Worm (Caenorhabditis elegans) whole organism, mixed stage, embryonic: ENCODE results near the gene hcp-1.

Experiments used
- bed-3 ChIP-seq: fragments of 200-800 bp; sonication (Bioruptor generic); optimal IDR thresholded peaks from 3 replicates; lab custom pipeline; 2018; ENCODE audit warnings: mild to moderate bottlenecking, missing genetic modification characterization, moderate library complexity, missing compliant biosample characterization
- blmp-1 ChIP-seq: fragments of 150-350 bp; optimal IDR thresholded peaks from 2 replicates; lab custom pipeline; 2014; ENCODE audit warnings: missing biosample characterization, missing genetic modification characterization
- ceh-39 ChIP-seq: fragments of 150-350 bp; optimal IDR thresholded peaks from 2 replicates; lab custom pipeline; 2014; ENCODE audit warnings: missing biosample characterization, missing genetic modification characterization
- ceh-43 ChIP-seq: fragments of 200-800 bp; sonication (Bioruptor generic); optimal IDR thresholded peaks from 2 replicates; lab custom pipeline; 2018; ENCODE audit warnings: mild to moderate bottlenecking, missing genetic modification characterization, moderate library complexity, missing compliant biosample characterization
- ces-1 ChIP-seq: fragments of 150-350 bp; optimal IDR thresholded peaks from 2 replicates; lab custom pipeline; 2014; ENCODE audit warnings: missing biosample characterization, missing genetic modification reagents, missing genetic modification characterization
- cnd-1 ChIP-seq: fragments of 200-800 bp; sonication (Bioruptor generic); optimal IDR thresholded peaks from 2 replicates; lab custom pipeline; 2018; ENCODE audit warnings: mild to moderate bottlenecking, missing genetic modification characterization, missing compliant biosample characterization
- drap-1 ChIP-seq: fragments of 200-800 bp; sonication (Bioruptor generic); optimal IDR thresholded peaks from 3 replicates; lab custom pipeline; 2018; ENCODE audit warnings: mild to moderate bottlenecking, missing genetic modification characterization, missing compliant biosample characterization
- elt-1 ChIP-seq: sonication (generic microtip); optimal IDR thresholded peaks from 2 replicates; lab custom pipeline; 2017; ENCODE audit warnings: missing genetic modification characterization, mild to moderate bottlenecking, missing compliant biosample characterization, antibody characterized with exemption, moderate library complexity, borderline replicate concordance; ENCODE audit not compliant: insufficient read depth
- ham-2 ChIP-seq: fragments of 200-800 bp; sonication (Bioruptor generic); optimal IDR thresholded peaks from 2 replicates; lab custom pipeline; 2018; ENCODE audit warnings: mild to moderate bottlenecking, missing genetic modification characterization, missing compliant biosample characterization
- lin-13 ChIP-seq: fragments of 150-350 bp; optimal IDR thresholded peaks from 2 replicates; lab custom pipeline; 2014; ENCODE audit warnings: missing biosample characterization, missing genetic modification characterization
- lin-32 ChIP-seq: fragments of 200-800 bp; sonication (Bioruptor generic); optimal IDR thresholded peaks from 2 replicates; lab custom pipeline; 2018; ENCODE audit warnings: mild to moderate bottlenecking, missing genetic modification characterization, missing compliant biosample characterization
- lsy-2 ChIP-seq: fragments of 150-350 bp; optimal IDR thresholded peaks from 2 replicates; lab custom pipeline; 2014; ENCODE audit warnings: missing biosample characterization, missing genetic modification characterization
- mab-5 ChIP-seq: fragments of 150-350 bp; optimal IDR thresholded peaks from 2 replicates; lab custom pipeline; 2014; ENCODE audit warnings: missing biosample characterization, missing genetic modification characterization
- mls-2 ChIP-seq: sonication (generic microtip); optimal IDR thresholded peaks from 2 replicates; lab custom pipeline; 2016; ENCODE audit warnings: mild to moderate bottlenecking, missing genetic modification characterization, moderate library complexity, missing compliant biosample characterization
- nhr-237 ChIP-seq: fragments of 150-350 bp; optimal IDR thresholded peaks from 2 replicates; lab custom pipeline; 2014; ENCODE audit warnings: missing biosample characterization, missing genetic modification characterization
- pha-4 ChIP-seq: fragments of 150-350 bp; optimal IDR thresholded peaks from 2 replicates; lab custom pipeline; 2018; ENCODE audit warnings: missing biosample characterization, missing genetic modification reagents, missing genetic modification characterization
- sem-2 ChIP-seq: fragments of 200-800 bp; sonication (Bioruptor generic); optimal IDR thresholded peaks from 2 replicates; lab custom pipeline; 2018; ENCODE audit warnings: mild to moderate bottlenecking, missing genetic modification characterization, missing compliant biosample characterization
- snpc-4 ChIP-seq: fragments of 150-350 bp; optimal IDR thresholded peaks from 2 replicates; lab custom pipeline; 2014; ENCODE audit warnings: missing biosample characterization, missing genetic modification characterization
- sptf-1 ChIP-seq: sonication (generic microtip); optimal IDR thresholded peaks from 2 replicates; lab custom pipeline; 2017; ENCODE audit warnings: mild to moderate bottlenecking, missing genetic modification characterization, moderate library complexity, missing compliant biosample characterization
- tbx-8 ChIP-seq: fragments of 200-800 bp; sonication (Bioruptor generic); optimal IDR thresholded peaks from 2 replicates; lab custom pipeline; 2018; ENCODE audit warnings: mild to moderate bottlenecking, missing genetic modification characterization, moderate library complexity, missing compliant biosample characterization
- unc-39 ChIP-seq: fragments of 150-350 bp; optimal IDR thresholded peaks from 2 replicates; lab custom pipeline; 2014; ENCODE audit warnings: missing biosample characterization, missing genetic modification characterization
- unc-62 ChIP-seq: fragments of 150-350 bp; optimal IDR thresholded peaks from 2 replicates; lab custom pipeline; 2014; ENCODE audit warnings: missing biosample characterization, missing genetic modification reagents, missing genetic modification characterization
- ztf-11 ChIP-seq: fragments of 150-350 bp; optimal IDR thresholded peaks from 2 replicates; lab custom pipeline; 2014; ENCODE audit warnings: missing biosample characterization, missing genetic modification characterization

hcp-1 gene

DNA sequence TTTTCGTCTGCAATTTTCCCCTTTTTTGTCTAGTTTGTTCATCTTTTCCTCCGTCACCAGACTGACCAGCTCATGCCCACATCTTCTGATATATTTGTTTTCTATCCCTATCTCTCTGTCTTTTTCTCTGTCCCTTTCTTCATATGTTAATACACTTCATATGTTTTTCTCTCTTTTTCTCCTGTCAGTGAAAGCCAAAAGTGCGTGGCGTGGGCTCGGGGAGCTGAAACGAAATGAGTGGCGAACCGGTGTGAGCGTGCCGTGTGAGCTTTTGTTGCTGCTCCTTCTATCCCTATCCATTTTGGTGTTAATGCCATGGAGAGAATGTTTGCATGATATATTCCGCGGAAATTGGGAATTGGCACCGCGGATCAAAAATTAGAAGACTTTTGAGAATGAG is 37.9 kb downstream of the hcp-1 start:
- TF ChIP-seq mab-5 (tag; lab: Kevin White, UChicago) (no peak), pha-4 (no peak), elt-1 (tag; lab: Kevin White, UChicago) (no peak), lsy-2 (tag; lab: Kevin White, UChicago) (no peak), unc-39 (no peak), sptf-1 (tag; lab: Kevin White, UChicago) (no peak), ceh-43 (GFP tag; lab: Kevin White, UChicago) (no peak), tbx-8 (GFP tag; lab: Kevin White, UChicago) (no peak), bed-3 (GFP tag; lab: Kevin White, UChicago) (no peak), lin-32 (GFP tag; lab: Kevin White, UChicago) (no peak)

DNA sequence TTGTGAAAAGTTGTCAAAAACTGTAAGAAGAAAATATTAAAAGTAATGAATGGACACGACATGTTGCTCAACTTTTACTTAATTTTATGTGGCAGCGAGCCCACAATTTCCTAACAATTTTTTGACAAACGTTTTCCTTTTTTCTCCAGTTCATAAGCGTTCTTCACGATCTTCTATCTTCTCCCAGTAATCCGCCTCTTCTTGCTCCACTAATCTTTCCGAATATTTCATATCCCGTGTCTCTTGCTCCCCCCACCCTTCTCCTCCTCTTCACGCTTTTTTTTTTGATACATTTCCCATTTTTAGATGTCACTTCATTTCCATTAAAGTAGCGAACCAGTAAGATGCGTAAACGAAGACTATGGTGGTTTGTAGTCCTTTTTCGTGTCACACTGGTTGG is 38.9 kb downstream of the hcp-1 start, which contains the start of gene scd-2:
scd-2 (plus strand) TSS at position 301 of the 400 bp plus-strand sequence.
- no peak for TF ChIP-seq lsy-2 (tag; lab: Kevin White, UChicago)
- no peak for TF ChIP-seq lin-13 (tag; lab: Kevin White, UChicago)
- no peak for TF ChIP-seq mls-2 (tag; lab: Kevin White, UChicago)
- TF ChIP-seq unc-39, result no peak
- no peak for TF ChIP-seq nhr-237
- no peak for TF ChIP-seq unc-62 (GFP tag; lab: Kevin White, UChicago)
- TF ChIP-seq drap-1 (GFP tag; lab: Kevin White, UChicago), result no peak
- TF ChIP-seq cnd-1 (tag; lab: Kevin White, UChicago), result no peak
- no peak for TF ChIP-seq mab-5 (tag; lab: Kevin White, UChicago)
- TF ChIP-seq sem-2 (GFP tag; lab: Kevin White, UChicago), result no peak
- TF ChIP-seq pha-4, result no peak
- no peak for TF ChIP-seq blmp-1
- no peak for TF ChIP-seq snpc-4 (tag; lab: Kevin White, UChicago)
- no peak for TF ChIP-seq ces-1
- no peak for TF ChIP-seq ham-2
- TF ChIP-seq ceh-39 (tag; lab: Kevin White, UChicago), result no peak
- no peak for TF ChIP-seq lin-32 (GFP tag; lab: Kevin White, UChicago)

DNA sequence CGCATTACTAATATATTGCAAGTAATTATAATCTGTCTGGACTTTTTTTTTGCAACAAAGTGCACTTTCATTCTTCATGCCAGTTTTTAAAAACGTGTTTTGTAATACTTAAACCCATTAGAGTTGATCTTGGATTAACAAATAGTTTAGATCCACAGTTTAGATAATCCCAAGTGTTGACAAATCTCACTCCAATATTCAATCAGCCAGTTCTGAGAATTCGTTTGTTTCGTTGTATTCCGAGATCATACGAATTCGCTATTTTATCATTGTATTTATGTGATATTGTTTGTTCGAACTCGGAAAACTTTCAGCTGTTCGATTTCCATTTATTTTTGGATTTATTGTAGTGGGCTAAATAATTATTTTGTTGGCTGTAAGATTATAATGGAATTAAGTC is 51.8 kb downstream of the hcp-1 start:
- TF ChIP-seq ztf-11 (tag; lab: Kevin White, UChicago), result no peak
- TF ChIP-seq pha-4, result no peak
- TF ChIP-seq, all 35 proteins: peak for 0
